Worm (Caenorhabditis elegans) whole organism, L4/young adult: ENCODE data around the gene mps-4.

Source experiments
- W03F9.2 ChIP-seq: fragments of 150-350 bp; optimal IDR thresholded peaks from 2 replicates; lab custom pipeline; 2014; ENCODE audit warnings: missing biosample characterization, missing genetic modification characterization
- dao-5 ChIP-seq: sonication (generic microtip); optimal IDR thresholded peaks from 2 replicates; lab custom pipeline; 2016; ENCODE audit warnings: missing genotype, missing genetic modification characterization, moderate library complexity, missing compliant biosample characterization
- him-1 ChIP-seq: sonication (generic microtip); optimal IDR thresholded peaks from 2 replicates; lab custom pipeline; 2016; ENCODE audit warnings: missing genotype, missing genetic modification reagents, missing genetic modification characterization, missing compliant biosample characterization

ce11 chrIII:8244052-8244451 is 27.5 kb downstream of the mps-4 start, which contains the start of the genes pbs-6 and cids-1:
- no peak for TF ChIP-seq W03F9.2
- no peak for TF ChIP-seq dao-5 (tag; lab: Kevin White, UChicago)
- no peak for TF ChIP-seq him-1 (tag; lab: Kevin White, UChicago)
